Fruit fly (Drosophila melanogaster) whole organism, prepupa: ENCODE results near the gene CG43338.

Experiments
- Gug ChIP-seq: fragments of 200-800 bp; sonication (Bioruptor generic); IDR thresholded peaks from 2 replicates; pipeline ENCODE4 v1.3.6; 2022; ENCODE audit warnings: missing biosample characterization, missing genetic modification characterization
- eg ChIP-seq: fragments of 200-800 bp; sonication (Bioruptor generic); IDR thresholded peaks from 3 replicates; pipeline ENCODE4 v1.3.6; 2022; ENCODE audit warnings: missing biosample characterization, missing genetic modification characterization
- net ChIP-seq: fragments of 200-800 bp; sonication (Bioruptor generic); optimal IDR thresholded peaks from 3 replicates; lab custom pipeline; 2016; ENCODE audit warnings: missing biosample characterization, missing genetic modification characterization

DNA sequence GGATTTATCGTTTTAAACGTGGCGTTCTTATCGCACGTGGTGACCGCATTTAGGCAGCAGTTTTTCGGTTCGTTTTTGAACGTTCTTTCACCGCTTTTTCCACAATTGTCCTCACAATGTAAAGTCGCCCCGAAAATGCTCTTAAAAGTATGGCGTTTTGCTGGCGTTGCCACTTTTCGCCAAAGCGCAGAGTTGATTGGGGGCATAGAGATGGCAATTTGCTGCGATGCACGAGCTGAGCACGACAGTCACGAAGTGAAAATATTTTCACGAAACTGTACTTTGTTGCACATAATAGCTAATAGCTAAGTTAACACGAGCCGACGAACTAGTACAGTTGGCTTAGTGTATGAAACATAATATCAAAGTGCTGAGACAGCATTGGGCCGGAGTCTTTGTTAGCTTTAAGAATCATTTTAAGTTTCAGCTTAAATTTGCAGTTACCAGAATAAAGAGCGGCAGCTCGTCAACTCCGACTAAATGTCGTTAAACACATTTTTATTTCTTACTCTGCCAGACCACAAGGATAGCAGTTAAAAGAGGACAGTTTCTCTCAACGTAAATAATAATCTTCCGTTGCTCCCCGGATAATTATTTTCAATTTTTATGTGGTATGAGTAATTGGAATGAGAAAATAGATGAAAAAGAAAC is 17.7 kb upstream of the CG43338 start, which contains the start of gene msl-1:
- no peak for TF ChIP-seq Gug (GFP tag; lab: Robert Waterston, UW)
- no peak for TF ChIP-seq net (GFP tag; lab: Kevin White, UChicago)
- no peak for TF ChIP-seq eg (GFP tag; lab: Robert Waterston, UW)
